Fruit fly (Drosophila melanogaster) whole organism, embryonic: Measurements from ENCODE around the gene fok.

Experiments used
- Awh ChIP-seq: fragments of 200-800 bp; sonication (Bioruptor generic); IDR thresholded peaks from 2 replicates; pipeline ENCODE4, ENCODE4 v1.3.6; 2022; ENCODE audit warnings: missing biosample characterization, missing genetic modification characterization
- B-H2 ChIP-seq: fragments of 200-800 bp; sonication (Bioruptor generic); optimal IDR thresholded peaks from 2 replicates; lab custom pipeline; 2018; ENCODE audit warnings: missing biosample characterization, mild to moderate bottlenecking, missing genetic modification characterization
- CG10274 ChIP-seq: fragments of 200-800 bp; sonication (Bioruptor generic); optimal IDR thresholded peaks from 3 replicates; lab custom pipeline; 2017; ENCODE audit warnings: missing biosample characterization, mild to moderate bottlenecking, missing genetic modification characterization
- CG10543 ChIP-seq: fragments of 200-800 bp; sonication (Bioruptor generic); optimal IDR thresholded peaks from 3 replicates; lab custom pipeline; 2017; ENCODE audit warnings: missing biosample characterization, mild to moderate bottlenecking, missing genetic modification characterization, moderate library complexity
- CG11093 ChIP-seq: fragments of 200-800 bp; sonication (Bioruptor generic); IDR thresholded peaks from 3 replicates; pipeline ENCODE4 v1.3.6; 2022; ENCODE audit warnings: missing biosample characterization, missing genetic modification characterization
- CG11696 ChIP-seq: fragments of 200-800 bp; sonication (Bioruptor generic); IDR thresholded peaks from 2 replicates; pipeline ENCODE4 v1.3.6; 2022; ENCODE audit warnings: missing biosample characterization, missing genetic modification characterization
- CG11723 ChIP-seq: fragments of 200-800 bp; sonication (Bioruptor generic); optimal IDR thresholded peaks from 2 replicates; lab custom pipeline; 2017; ENCODE audit warnings: missing biosample characterization, mild to moderate bottlenecking, missing genetic modification characterization
- CG15479 ChIP-seq: fragments of 200-800 bp; sonication (Bioruptor generic); optimal IDR thresholded peaks from 3 replicates; lab custom pipeline; 2019; ENCODE audit warnings: missing biosample characterization, mild to moderate bottlenecking, missing genetic modification characterization, moderate library complexity
- CG17802 ChIP-seq: fragments of 200-800 bp; sonication (Bioruptor generic); optimal IDR thresholded peaks from 2 replicates; lab custom pipeline; 2018; ENCODE audit warnings: missing biosample characterization, mild to moderate bottlenecking, missing genetic modification characterization, moderate library complexity
- CG1792 ChIP-seq: fragments of 200-800 bp; sonication (Bioruptor generic); optimal IDR thresholded peaks from 2 replicates; lab custom pipeline; 2016; ENCODE audit warnings: missing biosample characterization, missing genetic modification characterization
- CG31365 ChIP-seq: fragments of 200-800 bp; sonication (Bioruptor generic); optimal IDR thresholded peaks from 2 replicates; lab custom pipeline; 2018; ENCODE audit warnings: missing biosample characterization, mild to moderate bottlenecking, missing genetic modification characterization
- CG34224 ChIP-seq: fragments of 200-800 bp; sonication (Bioruptor generic); IDR thresholded peaks from 3 replicates; pipeline ENCODE4 v1.3.6; 2022; ENCODE audit warnings: missing biosample characterization, missing genetic modification characterization; ENCODE audit not compliant: partially characterized antibody
- CG34422 ChIP-seq: fragments of 200-800 bp; sonication (Bioruptor generic); IDR thresholded peaks from 3 replicates; pipeline ENCODE4 v1.3.6; 2022; ENCODE audit warnings: missing biosample characterization, missing genetic modification characterization
- CG4424 ChIP-seq: fragments of 200-800 bp; sonication (Bioruptor generic); optimal IDR thresholded peaks from 3 replicates; lab custom pipeline; 2016; ENCODE audit warnings: missing biosample characterization, missing genetic modification characterization
- CG6854 ChIP-seq: fragments of 200-800 bp; sonication (Bioruptor generic); optimal IDR thresholded peaks from 3 replicates; lab custom pipeline; 2017; ENCODE audit warnings: missing biosample characterization, mild to moderate bottlenecking, missing genetic modification characterization
- CG8944 ChIP-seq: fragments of 200-800 bp; sonication (Bioruptor generic); optimal IDR thresholded peaks from 3 replicates; lab custom pipeline; 2016; ENCODE audit warnings: missing biosample characterization, missing genetic modification characterization
- CG9797 ChIP-seq: fragments of 200-800 bp; sonication (Bioruptor generic); optimal IDR thresholded peaks from 3 replicates; lab custom pipeline; 2018; ENCODE audit warnings: missing biosample characterization, mild to moderate bottlenecking, missing genetic modification characterization
- CG9817 ChIP-seq: fragments of 200-800 bp; sonication (Bioruptor generic); optimal IDR thresholded peaks from 2 replicates; lab custom pipeline; 2018; ENCODE audit warnings: missing biosample characterization, mild to moderate bottlenecking, missing genetic modification characterization, moderate library complexity
- CoRest ChIP-seq: fragments of 200-800 bp; sonication (Bioruptor generic); optimal IDR thresholded peaks from 3 replicates; lab custom pipeline; 2018; ENCODE audit warnings: missing biosample characterization, mild to moderate bottlenecking, missing genetic modification characterization, moderate library complexity
- D ChIP-seq, 2 experiments: fragments of 200-800 bp in 1 of 2; fragments of >200 bp in 1 of 2; sonication (Bioruptor generic) in 1 of 2; optimal IDR thresholded peaks; 2 replicates in 1 of 2; 3 replicates in 1 of 2; lab custom pipeline; 2017; ENCODE audit warnings: mild to moderate bottlenecking in 1 of 2, missing biosample characterization in 1 of 2, missing genetic modification characterization in 1 of 2, missing genetic modification reagents in 1 of 2
- Deaf1 ChIP-seq: fragments of 200-800 bp; optimal IDR thresholded peaks from 3 replicates; lab custom pipeline; 2019; ENCODE audit warnings: missing biosample characterization, mild to moderate bottlenecking, missing genetic modification characterization, moderate library complexity
- Dip3 ChIP-seq: fragments of 200-800 bp; sonication (Bioruptor generic); optimal IDR thresholded peaks from 3 replicates; lab custom pipeline; 2016; ENCODE audit warnings: missing biosample characterization, missing genetic modification characterization
- Ets65A ChIP-seq: fragments of 200-800 bp; sonication (Bioruptor generic); peaks from one replicate; lab custom pipeline; 2016; ENCODE audit warnings: missing biosample characterization, missing genetic modification characterization
- Hsf ChIP-seq: fragments of 200-800 bp; sonication (Bioruptor generic); optimal IDR thresholded peaks from 3 replicates; lab custom pipeline; 2016; ENCODE audit warnings: missing biosample characterization, missing genetic modification characterization
- Lhr ChIP-seq: fragments of 200-800 bp; sonication (Bioruptor generic); optimal IDR thresholded peaks from 3 replicates; lab custom pipeline; 2017; ENCODE audit warnings: mild to moderate bottlenecking, missing biosample characterization, missing genetic modification reagents, missing genetic modification characterization
- Poxn ChIP-seq: fragments of 200-800 bp; sonication (Bioruptor generic); IDR thresholded peaks from 2 replicates; pipeline ENCODE4 v1.3.6; 2022; ENCODE audit warnings: missing biosample characterization, missing genetic modification characterization
- Sox100B ChIP-seq: fragments of 200-800 bp; sonication (Bioruptor generic); optimal IDR thresholded peaks from 3 replicates; lab custom pipeline; 2018; ENCODE audit warnings: missing biosample characterization, mild to moderate bottlenecking, missing genetic modification characterization
- Vsx1 ChIP-seq: fragments of 200-800 bp; sonication (Bioruptor generic); optimal IDR thresholded peaks from 2 replicates; lab custom pipeline; 2017; ENCODE audit warnings: missing biosample characterization, mild to moderate bottlenecking, missing genetic modification characterization, missing genetic modification reagents
- ac ChIP-seq: fragments of 200-800 bp; sonication (Bioruptor generic); optimal IDR thresholded peaks from 3 replicates; lab custom pipeline; 2017; ENCODE audit warnings: missing biosample characterization, mild to moderate bottlenecking, missing genetic modification characterization
- ash1 ChIP-seq: fragments of 200-800 bp; sonication (Bioruptor generic); optimal IDR thresholded peaks from 2 replicates; lab custom pipeline; 2018; ENCODE audit warnings: missing biosample characterization, mild to moderate bottlenecking, missing genetic modification characterization
- bab2 ChIP-seq: fragments of 200-800 bp; sonication (Bioruptor generic); optimal IDR thresholded peaks from 2 replicates; lab custom pipeline; 2016; ENCODE audit warnings: missing biosample characterization, missing genetic modification characterization
- btn ChIP-seq: fragments of 200-800 bp; sonication (Bioruptor generic); optimal IDR thresholded peaks from 2 replicates; lab custom pipeline; 2016; ENCODE audit warnings: missing biosample characterization, missing genetic modification characterization
- cwo ChIP-seq: fragments of 200-800 bp; sonication (Bioruptor generic); optimal IDR thresholded peaks from 3 replicates; lab custom pipeline; 2017; ENCODE audit warnings: missing biosample characterization, missing genetic modification characterization, mild to moderate bottlenecking, moderate library complexity, missing genetic modification reagents
- dmrt11E ChIP-seq: fragments of 200-800 bp; sonication (Bioruptor generic); optimal IDR thresholded peaks from 3 replicates; lab custom pipeline; 2018; ENCODE audit warnings: missing biosample characterization, mild to moderate bottlenecking, missing genetic modification characterization, moderate library complexity
- dmrt99B ChIP-seq: fragments of 200-800 bp; sonication (Bioruptor generic); optimal IDR thresholded peaks from 2 replicates; lab custom pipeline; 2018; ENCODE audit warnings: missing biosample characterization, mild to moderate bottlenecking, missing genetic modification characterization, moderate library complexity
- dysf ChIP-seq: fragments of 200-800 bp; sonication (Bioruptor generic); IDR thresholded peaks from 3 replicates; pipeline ENCODE4 v1.3.6; 2022; ENCODE audit warnings: missing biosample characterization, missing genetic modification characterization
- gce ChIP-seq: fragments of 200-800 bp; sonication (Bioruptor generic); IDR thresholded peaks from 3 replicates; pipeline ENCODE4 v1.3.6; 2022; ENCODE audit warnings: missing biosample characterization, missing genetic modification characterization
- gem ChIP-seq: fragments of 200-800 bp; sonication (Bioruptor generic); optimal IDR thresholded peaks from 2 replicates; lab custom pipeline; 2019; ENCODE audit warnings: missing biosample characterization, mild to moderate bottlenecking, missing genetic modification characterization, moderate library complexity
- hb ChIP-seq: fragments of 200-800 bp; sonication (Bioruptor generic); IDR thresholded peaks from 3 replicates; pipeline ENCODE4 v1.3.6; 2022; ENCODE audit warnings: missing biosample characterization, missing genetic modification characterization; ENCODE audit not compliant: partially characterized antibody
- knrl ChIP-seq: fragments of 200-800 bp; sonication (Bioruptor generic); IDR thresholded peaks from 3 replicates; pipeline ENCODE4 v1.3.6; 2022; ENCODE audit warnings: missing biosample characterization, missing genetic modification characterization; ENCODE audit not compliant: partially characterized antibody
- nau ChIP-seq: fragments of 200-800 bp; sonication (Bioruptor generic); optimal IDR thresholded peaks from 3 replicates; lab custom pipeline; 2017; ENCODE audit warnings: missing biosample characterization, mild to moderate bottlenecking, missing genetic modification characterization, missing genetic modification reagents
- org-1 ChIP-seq: fragments of 200-800 bp; sonication (Bioruptor generic); optimal IDR thresholded peaks from 2 replicates; lab custom pipeline; 2017; ENCODE audit warnings: missing biosample characterization, missing genetic modification characterization
- peb ChIP-seq: fragments of 200-800 bp; sonication (Bioruptor generic); IDR thresholded peaks from 2 replicates; pipeline ENCODE4 v1.3.6; 2022; ENCODE audit warnings: missing biosample characterization, missing genetic modification characterization
- scrt ChIP-seq: fragments of 200-800 bp; sonication (Bioruptor generic); optimal IDR thresholded peaks from 2 replicates; lab custom pipeline; 2018; ENCODE audit warnings: missing biosample characterization, mild to moderate bottlenecking, missing genetic modification characterization, moderate library complexity
- seq ChIP-seq: fragments of 200-800 bp; sonication (Bioruptor generic); IDR thresholded peaks from 2 replicates; pipeline ENCODE4 v1.3.6; 2022; ENCODE audit warnings: missing biosample characterization, missing genetic modification characterization
- ssp ChIP-seq: fragments of 200-800 bp; sonication (Bioruptor generic); IDR thresholded peaks from 2 replicates; pipeline ENCODE4 v1.3.6; 2022; ENCODE audit warnings: missing biosample characterization, missing genetic modification characterization
- yki ChIP-seq: fragments of >200 bp; optimal IDR thresholded peaks from 3 replicates; lab custom pipeline; 2018
- zen ChIP-seq: fragments of 200-800 bp; sonication (Bioruptor generic); optimal IDR thresholded peaks from 3 replicates; lab custom pipeline; 2018; ENCODE audit warnings: missing biosample characterization, mild to moderate bottlenecking, missing genetic modification characterization, moderate library complexity
- zfh1 ChIP-seq: fragments of 200-800 bp; sonication (Bioruptor generic); IDR thresholded peaks from 3 replicates; pipeline ENCODE4 v1.3.6; 2022; ENCODE audit warnings: missing biosample characterization, missing genetic modification characterization

The fok gene

DNA sequence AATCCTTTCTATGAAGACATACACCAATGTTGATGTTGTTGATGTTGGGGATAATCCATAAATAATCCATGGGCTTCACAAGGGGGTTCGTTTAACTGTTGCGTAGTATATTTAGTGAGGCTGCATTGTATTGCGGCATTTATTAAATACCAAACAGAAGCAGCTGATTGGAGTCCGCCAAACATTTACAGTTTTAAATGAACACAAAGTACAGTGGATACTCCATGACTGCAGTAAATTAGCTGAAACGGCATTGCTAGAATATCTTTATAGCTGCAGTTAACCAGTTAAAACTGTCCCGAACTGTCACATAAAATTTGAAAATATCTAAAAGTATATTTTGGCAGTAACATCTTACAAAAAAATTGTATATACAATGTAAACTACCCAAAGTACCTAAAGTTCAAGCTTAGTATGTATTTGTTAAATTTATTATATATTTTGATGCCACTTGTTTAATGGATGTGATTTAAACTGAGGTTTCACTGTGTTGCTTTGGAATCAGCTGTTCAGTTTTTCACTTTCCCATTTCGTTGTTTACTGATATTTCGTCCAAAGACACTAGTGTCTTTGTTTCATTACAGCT lies 6.3 kb upstream of the fok start, which contains the start of the genes CG10747 and Pyroxd1 (continued):
- TF ChIP-seq cwo (GFP tag; lab: Kevin White, UChicago) (peak; percentile 91), CG17802 (tag; lab: Kevin White, UChicago) (peak; percentile 69), Vsx1 (GFP tag; lab: Kevin White, UChicago) (peak; percentile 97), bab2 (GFP tag; lab: Kevin White, UChicago) (peak; percentile 96), Deaf1 (tag; lab: Kevin White, UChicago) (peak; percentile 82), CG1792 (GFP tag; lab: Kevin White, UChicago) (peak; percentile 84), CG8944 (GFP tag; lab: Kevin White, UChicago) (peak; percentile 94), CG34422 (peak; percentile 93), D (optimal IDR thresholded peaks at IDR 0.05; lab: Kevin White, UChicago) (no peak), D (GFP tag; optimal IDR thresholded peaks at IDR 0.05; lab: Kevin White, UChicago) (peak; percentile 91), CG11723 (GFP tag; lab: Kevin White, UChicago) (peak; percentile 94), hb (GFP tag; lab: Robert Waterston, UW) (no peak), CG11696 (GFP tag; lab: Robert Waterston, UW) (peak; percentile 80), Hsf (GFP tag; lab: Kevin White, UChicago) (peak; percentile 98), CG10274 (GFP tag; lab: Kevin White, UChicago) (peak; percentile 85), seq (GFP tag; lab: Robert Waterston, UW) (peak; percentile 96), scrt (peak; percentile 91), org-1 (GFP tag; lab: Kevin White, UChicago) (peak; percentile 92), Poxn (GFP tag; lab: Robert Waterston, UW) (peak; percentile 91), CG11093 (GFP tag; lab: Robert Waterston, UW) (peak; percentile 95), CoRest (tag; lab: Kevin White, UChicago) (peak; percentile 99), dmrt11E (tag; lab: Kevin White, UChicago) (peak; percentile 93), gem (peak; percentile 98), yki (lab: Kevin White, UChicago) (no peak), CG15479 (peak; percentile 67), CG34224 (GFP tag; lab: Robert Waterston, UW) (no peak), btn (GFP tag; lab: Kevin White, UChicago) (peak; percentile 78), B-H2 (GFP tag; lab: Kevin White, UChicago) (peak; percentile 98), zfh1 (peak; percentile 94), ac (peak; percentile 90), dmrt99B (peak; percentile 97), peb (GFP tag; lab: Robert Waterston, UW) (peak; percentile 87), gce (peak; percentile 80; the same call in 2 of the 3 replicates), ash1 (peak; percentile 70), CG4424 (peak; percentile 96), ssp (GFP tag; lab: Robert Waterston, UW) (peak; percentile 86), nau (peak; percentile 92), Ets65A (GFP tag; lab: Kevin White, UChicago) (peak; percentile 99), dysf (GFP tag; lab: Robert Waterston, UW) (peak; percentile 98), Sox100B (GFP tag; lab: Kevin White, UChicago) (peak; percentile 96), CG10543 (peak; percentile 98), Dip3 (GFP tag; lab: Kevin White, UChicago) (peak; percentile 96), CG31365 (tag; lab: Kevin White, UChicago) (peak; percentile 85), CG6854 (GFP tag; lab: Kevin White, UChicago) (peak; percentile 93), Awh (peak; percentile 86), CG9797 (peak; percentile 76), CG9817 (peak; percentile 98), knrl (GFP tag; lab: Robert Waterston, UW) (no peak), zen (tag; lab: Kevin White, UChicago) (peak; percentile 91), Lhr (GFP tag; lab: Kevin White, UChicago) (peak; percentile 87)
